Worm (Caenorhabditis elegans) whole organism, L4/young adult: ENCODE data around the gene F02E11.7.

Experiments
- W03F9.2 ChIP-seq: fragments of 150-350 bp; optimal IDR thresholded peaks from 2 replicates; lab custom pipeline; 2014; ENCODE audit warnings: missing biosample characterization, missing genetic modification characterization
- dao-5 ChIP-seq: sonication (generic microtip); optimal IDR thresholded peaks from 2 replicates; lab custom pipeline; 2016; ENCODE audit warnings: missing genotype, missing genetic modification characterization, moderate library complexity, missing compliant biosample characterization
- him-1 ChIP-seq: sonication (generic microtip); optimal IDR thresholded peaks from 2 replicates; lab custom pipeline; 2016; ENCODE audit warnings: missing genotype, missing genetic modification reagents, missing genetic modification characterization, missing compliant biosample characterization

DNA sequence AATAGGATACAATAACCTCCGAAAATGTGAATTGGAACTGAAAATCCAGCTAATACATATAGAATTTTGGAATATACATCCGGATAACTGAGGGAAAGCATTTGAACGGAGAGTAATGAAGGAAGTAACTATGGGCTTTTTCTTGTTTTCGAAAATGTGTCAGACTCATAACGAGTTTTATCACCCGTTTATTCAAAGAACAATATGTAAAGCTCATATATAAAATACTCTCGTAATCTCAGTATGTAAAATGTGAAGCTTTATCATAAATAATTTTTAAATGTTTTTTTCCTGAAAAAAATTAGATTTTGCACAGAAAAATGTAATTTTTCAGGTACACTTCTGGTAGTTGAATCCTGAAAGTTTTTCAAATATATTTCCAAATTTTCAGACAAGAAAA lies 37.0 kb upstream of the F02E11.7 start, which contains the start of gene srh-297:
- TF ChIP-seq W03F9.2 (tag; lab: Kevin White, UChicago) (no peak), him-1 (tag; lab: Kevin White, UChicago) (no peak), dao-5 (tag; lab: Kevin White, UChicago) (no peak)
